Worm (Caenorhabditis elegans) whole organism, L1 larva: ENCODE results near the gene arf-1.

Source experiments
- C04F5.9 ChIP-seq: sonication (generic microtip); optimal IDR thresholded peaks from 2 replicates; lab custom pipeline; 2016; ENCODE audit warnings: missing genetic modification characterization, missing compliant biosample characterization
- egl-27 ChIP-seq, 2 experiments: fragments of 150-350 bp in 1 of 2; sonication (generic microtip); optimal IDR thresholded peaks; 3 replicates each; lab custom pipeline; 2017 to 2018; ENCODE audit warnings: missing biosample characterization in 2 of 2, missing genetic modification characterization in 2 of 2, missing genetic modification reagents in 2 of 2
- mep-1 ChIP-seq: fragments of 150-350 bp; optimal IDR thresholded peaks from 2 replicates; lab custom pipeline; 2014; ENCODE audit warnings: missing biosample characterization, missing genetic modification characterization

DNA sequence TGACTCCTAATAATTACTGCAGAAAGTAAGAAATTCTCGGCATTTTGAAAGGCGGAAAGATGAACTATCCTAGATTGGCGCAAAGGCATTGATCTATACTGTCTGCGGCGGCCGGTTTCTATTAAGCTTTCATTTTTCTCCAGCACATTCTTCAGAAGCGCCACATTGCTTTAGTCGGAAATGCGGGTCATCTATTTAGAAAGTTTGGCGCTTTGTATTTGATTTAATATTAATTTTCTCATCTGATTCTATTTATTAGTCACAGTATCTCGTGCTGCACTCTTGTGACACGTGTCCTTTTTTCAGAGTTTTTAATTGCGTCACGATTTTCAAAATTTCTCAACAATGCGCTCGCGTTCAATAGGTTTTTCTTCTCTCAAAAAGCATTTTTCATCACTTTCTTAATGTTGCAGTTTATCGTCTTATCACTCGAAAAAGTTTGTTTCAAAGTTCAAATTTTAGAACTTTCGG, 333 bp downstream of the arf-1 start:
- TF ChIP-seq C04F5.9 (no peak), mep-1 (no peak), egl-27 (tag; optimal IDR thresholded peaks at IDR 0.05; lab: Kevin White, UChicago) (no peak)
